Worm (Caenorhabditis elegans) whole organism, L1 larva: ENCODE measurements around the gene mlc-7.

ENCODE experiments used
- ama-1 ChIP-seq: fragments of 150-350 bp; optimal IDR thresholded peaks from 2 replicates; lab custom pipeline; 2014
- elt-3 ChIP-seq, 6 experiments: fragments of 150-350 bp in 1 of 6; sonication (generic microtip); optimal IDR thresholded peaks; 2 replicates each; lab custom pipeline; 2017 to 2018; ENCODE audit warnings: missing biosample characterization in 6 of 6, missing genetic modification characterization in 6 of 6, inconsistent platforms in 1 of 6
- lin-15B ChIP-seq: fragments of 150-350 bp; sonication (generic microtip); optimal IDR thresholded peaks from 3 replicates; lab custom pipeline; 2014; ENCODE audit warnings: missing biosample characterization, missing genetic modification characterization
- nhr-71 ChIP-seq: sonication (generic microtip); optimal IDR thresholded peaks from 2 replicates; lab custom pipeline; 2016; ENCODE audit warnings: mild to moderate bottlenecking, missing genetic modification characterization, moderate library complexity, missing compliant biosample characterization
- rnt-1 ChIP-seq: sonication (generic microtip); optimal IDR thresholded peaks from 2 replicates; lab custom pipeline; 2016; ENCODE audit warnings: mild to moderate bottlenecking, missing genetic modification characterization, moderate library complexity, missing compliant biosample characterization
- unc-130 ChIP-seq: fragments of 150-350 bp; optimal IDR thresholded peaks from 2 replicates; lab custom pipeline; 2017; ENCODE audit warnings: missing biosample characterization, missing genetic modification characterization, inconsistent platforms

- TF ChIP-seq nhr-71 (tag; lab: Kevin White, UChicago) (no peak), lin-15B (tag; lab: Kevin White, UChicago) (no peak), ama-1 (lab: Kevin White, UChicago) (no peak), rnt-1 (no peak), elt-3 (tag; optimal IDR thresholded peaks at IDR 0.05; lab: Kevin White, UChicago) (no peak), unc-130 (tag; lab: Kevin White, UChicago) (no peak)
These were observed 16.9 kb downstream of the mlc-7 start, which contains the start of gene rml-1 for ce11 chrIII:13768074-13768662.
